Fruit fly (Drosophila melanogaster) whole organism, wandering third instar larva: Measurements from ENCODE around the gene Hel89B.

Source experiments
- Abd-B ChIP-seq: fragments of >200 bp; optimal IDR thresholded peaks from 2 replicates; lab custom pipeline; 2017; ENCODE audit warnings: missing biosample characterization, missing genetic modification characterization
- CG32264 ChIP-seq: fragments of 200-800 bp; sonication (Bioruptor generic); optimal IDR thresholded peaks from 2 replicates; lab custom pipeline; 2016; ENCODE audit warnings: missing biosample characterization, missing genetic modification characterization
- Hnf4 ChIP-seq: fragments of 200-800 bp; sonication (Bioruptor generic); optimal IDR thresholded peaks from 2 replicates; lab custom pipeline; 2016; ENCODE audit warnings: missing biosample characterization, mild to moderate bottlenecking, missing genetic modification characterization
- Hr78 ChIP-seq: fragments of >200 bp; optimal IDR thresholded peaks from 2 replicates; lab custom pipeline; 2017; ENCODE audit warnings: missing biosample characterization, missing genetic modification characterization
- Mio ChIP-seq: sonication (Bioruptor generic); optimal IDR thresholded peaks from 2 replicates; lab custom pipeline; 2016; ENCODE audit warnings: missing biosample characterization, missing genetic modification characterization
- Myc ChIP-seq: fragments of >200 bp; optimal IDR thresholded peaks from 2 replicates; lab custom pipeline; 2017
- N ChIP-seq: fragments of >200 bp; optimal IDR thresholded peaks from 2 replicates; lab custom pipeline; 2018; ENCODE audit warnings: missing biosample characterization, missing external identifiers, missing genetic modification characterization
- Rel ChIP-seq, 2 experiments: fragments of 200-800 bp; sonication (Bioruptor generic) in 1 of 2; optimal IDR thresholded peaks; 2 replicates in 1 of 2; 3 replicates in 1 of 2; lab custom pipeline; 2016 to 2019; ENCODE audit warnings: mild to moderate bottlenecking in 2 of 2, missing biosample characterization in 2 of 2, missing genetic modification characterization in 2 of 2, moderate library complexity in 1 of 2
- Sp1 ChIP-seq: fragments of 200-800 bp; sonication (Bioruptor generic); optimal IDR thresholded peaks from 3 replicates; lab custom pipeline; 2019; ENCODE audit warnings: missing biosample characterization, mild to moderate bottlenecking, missing genetic modification characterization, moderate library complexity
- Vsx2 ChIP-seq: fragments of 200-300, 225-300 bp; sonication (Bioruptor generic); optimal IDR thresholded peaks from 2 replicates; lab custom pipeline; 2018; ENCODE audit warnings: missing biosample characterization, missing genetic modification characterization; ENCODE audit not compliant: partially characterized antibody
- brk ChIP-seq: fragments of 200-800 bp; sonication (Bioruptor generic); optimal IDR thresholded peaks from 2 replicates; lab custom pipeline; 2016; ENCODE audit warnings: missing biosample characterization, mild to moderate bottlenecking, missing genetic modification characterization
- pan ChIP-seq: fragments of >200 bp; optimal IDR thresholded peaks from 2 replicates; lab custom pipeline; 2017
- psq ChIP-seq: fragments of 200-800 bp; sonication (Bioruptor generic); optimal IDR thresholded peaks from 3 replicates; lab custom pipeline; 2017; ENCODE audit warnings: missing biosample characterization, mild to moderate bottlenecking, missing genetic modification characterization, moderate library complexity
- usp ChIP-seq: fragments of >200 bp; optimal IDR thresholded peaks from 2 replicates; lab custom pipeline; 2017; ENCODE audit warnings: missing biosample characterization, missing genetic modification characterization

DNA sequence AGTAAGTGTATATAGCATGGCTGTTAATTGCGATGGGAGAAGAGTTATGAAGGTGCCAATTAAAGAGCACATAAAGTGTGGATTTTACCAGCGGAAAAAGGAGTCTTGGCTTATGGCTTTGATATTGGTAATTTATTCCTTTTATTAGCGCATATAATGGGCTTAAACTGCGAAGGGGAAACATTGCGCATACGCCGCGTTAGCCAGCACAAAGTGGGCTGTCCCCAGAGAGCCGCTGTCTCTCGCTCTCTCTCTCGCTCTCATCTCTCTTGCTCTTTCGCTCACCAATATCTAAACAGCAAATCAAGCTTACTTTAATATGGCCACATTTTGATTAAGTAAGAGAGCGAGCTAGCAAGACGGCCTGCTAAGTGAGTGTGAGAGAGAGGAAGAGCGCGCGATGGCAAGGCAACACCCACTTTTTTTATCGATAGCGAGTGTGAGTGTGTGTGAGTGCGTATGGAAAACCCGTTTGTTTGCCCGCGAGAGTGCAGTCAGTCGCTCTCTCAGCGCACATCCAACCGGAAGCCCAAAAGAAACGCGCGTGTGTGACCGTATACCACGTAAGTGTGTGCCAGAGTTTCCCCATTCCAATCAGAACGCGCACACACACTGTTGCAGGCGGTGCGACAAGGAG is 52.6 kb downstream of the Hel89B start, which contains the start of gene pnr:
- no peak for TF ChIP-seq Abd-B (GFP tag; lab: Kevin White, UChicago)
- peak; percentile 5 for TF ChIP-seq psq (GFP tag; lab: Kevin White, UChicago)
- TF ChIP-seq Mio (GFP tag; lab: Kevin White, UChicago): no peak
- TF ChIP-seq N (GFP tag; lab: Kevin White, UChicago): peak; percentile 14
- no peak for TF ChIP-seq brk (GFP tag; lab: Kevin White, UChicago)
- TF ChIP-seq Sp1 (GFP tag; lab: Kevin White, UChicago): no peak
- TF ChIP-seq Vsx2 (GFP tag; lab: Kevin White, UChicago): peak; percentile 76
- TF ChIP-seq Myc (lab: Kevin White, UChicago): no peak
- no peak for TF ChIP-seq usp (GFP tag; lab: Kevin White, UChicago)
- TF ChIP-seq Hr78 (GFP tag; lab: Kevin White, UChicago): no peak
- no peak for TF ChIP-seq pan (lab: Kevin White, UChicago)
- no peak for TF ChIP-seq Rel (GFP tag; optimal IDR thresholded peaks at IDR 0.05; lab: Kevin White, UChicago)
- TF ChIP-seq Rel (tag; optimal IDR thresholded peaks at IDR 0.05; lab: Kevin White, UChicago): peak; percentile 46
- TF ChIP-seq CG32264 (GFP tag; lab: Kevin White, UChicago): no peak
- TF ChIP-seq Hnf4 (GFP tag; lab: Kevin White, UChicago): no peak
